Worm (Caenorhabditis elegans) whole organism, young adult: ENCODE data around the gene R02D5.9.

Source experiments
- C06A6.2 ChIP-seq: fragments of 200-800 bp; sonication (Bioruptor generic); conservative IDR thresholded peaks from 2 replicates; pipeline ENCODE4 v1.3.6; 2022; ENCODE audit warnings: missing genetic modification characterization, missing compliant biosample characterization
- F33H1.4 ChIP-seq: fragments of 200-800 bp; sonication (Bioruptor generic); IDR thresholded peaks from 2 replicates; pipeline ENCODE4 v1.3.6; 2022; ENCODE audit warnings: missing genetic modification reagents, missing genetic modification characterization, missing compliant biosample characterization
- F37B4.10 ChIP-seq: fragments of 200-800 bp; sonication (Bioruptor generic); IDR thresholded peaks from 2 replicates; pipeline ENCODE4 v1.3.6; 2022; ENCODE audit warnings: missing genetic modification characterization, missing compliant biosample characterization
- F55B11.4 ChIP-seq: sonication (generic microtip); optimal IDR thresholded peaks from 2 replicates; lab custom pipeline; 2016; ENCODE audit warnings: missing compliant biosample characterization, missing genetic modification characterization, borderline replicate concordance; ENCODE audit not compliant: insufficient read depth
- F57C9.4 ChIP-seq: sonication (generic microtip); optimal IDR thresholded peaks from 2 replicates; lab custom pipeline; 2017; ENCODE audit warnings: mild to moderate bottlenecking, missing genetic modification characterization, missing compliant biosample characterization
- K12H6.12 ChIP-seq: fragments of 200-800 bp; sonication (Bioruptor generic); optimal IDR thresholded peaks from 2 replicates; lab custom pipeline; 2018; ENCODE audit warnings: mild to moderate bottlenecking, missing genetic modification characterization, missing compliant biosample characterization
- Y53G8AR.9 ChIP-seq: fragments of 200-800 bp; sonication (Bioruptor generic); conservative IDR thresholded peaks from 2 replicates; pipeline ENCODE4 v1.3.6; 2022; ENCODE audit warnings: missing genetic modification reagents, missing genetic modification characterization, missing compliant biosample characterization
- cebp-1 ChIP-seq, 2 experiments: fragments of 200-800 bp in 1 of 2; sonication (Bioruptor generic) in 1 of 2; sonication (generic microtip) in 1 of 2; IDR thresholded peaks in 1 of 2; optimal IDR thresholded peaks in 1 of 2; 2 replicates each; pipeline versions ENCODE4 v1.3.6 to Lab custom; 2017 to 2022; ENCODE audit warnings: missing compliant biosample characterization in 2 of 2, missing genetic modification characterization in 2 of 2, mild to moderate bottlenecking in 1 of 2, missing genetic modification reagents in 1 of 2, moderate library complexity in 1 of 2
- ceh-40 ChIP-seq: fragments of 200-800 bp; sonication (Bioruptor generic); IDR thresholded peaks from 2 replicates; pipeline ENCODE4 v1.3.6; 2022; ENCODE audit warnings: missing genetic modification characterization, missing compliant biosample characterization
- ceh-79 ChIP-seq: sonication (generic microtip); optimal IDR thresholded peaks from 2 replicates; lab custom pipeline; 2017; ENCODE audit warnings: mild to moderate bottlenecking, missing genetic modification characterization, missing compliant biosample characterization
- chd-7 ChIP-seq: sonication (generic microtip); optimal IDR thresholded peaks from 2 replicates; lab custom pipeline; 2016; ENCODE audit warnings: mild to moderate bottlenecking, missing genetic modification characterization, moderate library complexity, missing compliant biosample characterization
- dox-1 ChIP-seq: fragments of 200-800 bp; sonication (Bioruptor generic); IDR thresholded peaks from 2 replicates; pipeline ENCODE4 v1.3.6; 2022; ENCODE audit warnings: missing genetic modification reagents, missing genetic modification characterization, missing compliant biosample characterization
- dpff-1 ChIP-seq: sonication (generic microtip); optimal IDR thresholded peaks from 2 replicates; lab custom pipeline; 2017; ENCODE audit warnings: mild to moderate bottlenecking, missing genetic modification characterization, missing compliant biosample characterization
- dpl-1 ChIP-seq: fragments of 150-350 bp; optimal IDR thresholded peaks from 2 replicates; lab custom pipeline; 2014; ENCODE audit warnings: missing biosample characterization, missing genetic modification reagents, missing genetic modification characterization
- efl-1 ChIP-seq: fragments of 150-350 bp; optimal IDR thresholded peaks from 2 replicates; lab custom pipeline; 2014; ENCODE audit warnings: missing biosample characterization, missing genetic modification reagents, missing genetic modification characterization
- fkh-3 ChIP-seq: sonication (generic microtip); optimal IDR thresholded peaks from 2 replicates; lab custom pipeline; 2016; ENCODE audit warnings: mild to moderate bottlenecking, missing genetic modification characterization, missing compliant biosample characterization
- hmg-1.2 ChIP-seq: fragments of 200-800 bp; sonication (Bioruptor generic); IDR thresholded peaks from 2 replicates; pipeline ENCODE4 v1.3.6; 2022; ENCODE audit warnings: missing genetic modification reagents, missing genetic modification characterization, missing compliant biosample characterization
- hrde-1 ChIP-seq: sonication (generic microtip); optimal IDR thresholded peaks from 2 replicates; lab custom pipeline; 2016; ENCODE audit warnings: missing genetic modification characterization, mild to moderate bottlenecking, missing compliant biosample characterization, moderate library complexity, missing genotype, missing genetic modification reagents, borderline replicate concordance
- lag-1 ChIP-seq: fragments of 200-800 bp; sonication (Bioruptor generic); IDR thresholded peaks from 2 replicates; pipeline ENCODE4 v1.3.6; 2022; ENCODE audit warnings: missing genetic modification reagents, missing genetic modification characterization, missing compliant biosample characterization
- let-607 ChIP-seq, 2 experiments: fragments of 200-800 bp in 1 of 2; sonication (Bioruptor generic) in 1 of 2; sonication (generic microtip) in 1 of 2; optimal IDR thresholded peaks; 2 replicates each; lab custom pipeline; 2016 to 2018; ENCODE audit warnings: mild to moderate bottlenecking in 2 of 2, missing compliant biosample characterization in 2 of 2, missing genetic modification characterization in 2 of 2, moderate library complexity in 2 of 2, missing genotype in 1 of 2
- lin-26 ChIP-seq: fragments of 200-800 bp; sonication (Bioruptor generic); IDR thresholded peaks from 2 replicates; pipeline ENCODE4 v1.3.6; 2022; ENCODE audit warnings: missing genetic modification reagents, missing genetic modification characterization, missing compliant biosample characterization
- lin-35 ChIP-seq, 3 experiments: fragments of 150-350 bp in 2 of 3; sonication (generic microtip) in 1 of 3; optimal IDR thresholded peaks; 2 replicates each; lab custom pipeline; 2014 to 2018; ENCODE audit warnings: missing biosample characterization in 3 of 3, missing genetic modification characterization in 3 of 3, missing genetic modification reagents in 3 of 3
- mcd-1 ChIP-seq: fragments of 200-800 bp; sonication (Bioruptor generic); IDR thresholded peaks from 2 replicates; pipeline ENCODE4 v1.3.6; 2022; ENCODE audit warnings: missing genetic modification reagents, missing genetic modification characterization, missing compliant biosample characterization
- mel-28 ChIP-seq: sonication (generic microtip); optimal IDR thresholded peaks from 2 replicates; lab custom pipeline; 2016; ENCODE audit warnings: borderline replicate concordance, mild to moderate bottlenecking, missing genetic modification characterization, missing compliant biosample characterization
- mes-4 ChIP-seq: sonication (generic microtip); optimal IDR thresholded peaks from 2 replicates; lab custom pipeline; 2016; ENCODE audit warnings: missing genotype, missing genetic modification characterization, missing compliant biosample characterization
- nfyb-1 ChIP-seq: fragments of 200-800 bp; sonication (Bioruptor generic); IDR thresholded peaks from 2 replicates; pipeline ENCODE4 v1.3.6; 2022; ENCODE audit warnings: missing genetic modification reagents, missing genetic modification characterization, missing compliant biosample characterization
- nhr-80 ChIP-seq: sonication (generic microtip); optimal IDR thresholded peaks from 2 replicates; lab custom pipeline; 2016; ENCODE audit warnings: missing genetic modification characterization, missing compliant biosample characterization
- pbrm-1 ChIP-seq: fragments of 200-800 bp; sonication (Bioruptor generic); IDR thresholded peaks from 2 replicates; pipeline ENCODE4 v1.3.6; 2022; ENCODE audit warnings: missing genetic modification reagents, missing genetic modification characterization, missing compliant biosample characterization
- rpc-1 ChIP-seq, 2 experiments: fragments of 150-350 bp in 1 of 2; sonication (generic microtip) in 1 of 2; optimal IDR thresholded peaks; 2 replicates each; lab custom pipeline; 2014 to 2018; ENCODE audit warnings: missing biosample characterization in 1 of 2, missing genetic modification characterization in 1 of 2, missing genetic modification reagents in 1 of 2, missing genotype in 1 of 2
- snpc-3.4 ChIP-seq: sonication (generic microtip); optimal IDR thresholded peaks from 2 replicates; lab custom pipeline; 2017; ENCODE audit warnings: missing genetic modification characterization, mild to moderate bottlenecking, missing compliant biosample characterization, antibody characterized with exemption, moderate library complexity, missing genotype, missing genetic modification reagents
- sptf-2 ChIP-seq: fragments of 200-800 bp; sonication (Bioruptor generic); optimal IDR thresholded peaks from 2 replicates; lab custom pipeline; 2018; ENCODE audit warnings: mild to moderate bottlenecking, missing genetic modification characterization, missing compliant biosample characterization
- tlf-1 ChIP-seq: fragments of 200-800 bp; sonication (Bioruptor generic); optimal IDR thresholded peaks from 2 replicates; lab custom pipeline; 2018; ENCODE audit warnings: mild to moderate bottlenecking, missing genetic modification characterization, missing compliant biosample characterization
- zfh-2 ChIP-seq: fragments of 200-800 bp; sonication (Bioruptor generic); conservative IDR thresholded peaks from 2 replicates; pipeline ENCODE4 v1.3.6; 2022; ENCODE audit warnings: missing genetic modification reagents, missing genetic modification characterization, missing compliant biosample characterization
- ztf-25 ChIP-seq: fragments of 200-800 bp; sonication (Bioruptor generic); IDR thresholded peaks from 2 replicates; pipeline ENCODE4 v1.3.6; 2022; ENCODE audit warnings: missing genetic modification reagents, missing genetic modification characterization, missing compliant biosample characterization
- ztf-26 ChIP-seq: sonication (generic microtip); optimal IDR thresholded peaks from 2 replicates; lab custom pipeline; 2017; ENCODE audit warnings: missing genetic modification characterization, missing compliant biosample characterization

The R02D5.9 gene

DNA sequence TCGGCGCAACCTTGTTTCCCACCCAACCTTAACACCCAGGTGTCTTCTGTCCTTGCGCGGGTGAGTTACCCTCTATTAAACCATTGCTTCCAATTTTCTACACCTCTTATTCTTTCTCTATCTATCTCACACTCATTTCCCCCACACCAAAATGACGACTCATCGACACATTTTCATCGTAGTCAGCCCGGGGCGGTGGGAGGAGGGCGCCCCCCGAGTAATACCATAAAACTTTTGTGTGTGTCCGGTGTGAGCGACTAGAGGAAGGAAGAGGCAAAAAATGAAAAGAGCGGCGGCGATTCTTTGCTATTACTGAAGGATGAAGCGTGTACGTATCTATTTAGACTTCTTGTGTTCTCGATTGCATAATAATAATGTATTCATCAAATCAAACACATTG is 6.1 kb downstream of the R02D5.9 start:
- TF ChIP-seq zfh-2 (GFP tag; lab: Robert Waterston, UW) (peak; percentile 37; the same call in 1 of the 2 replicates), dox-1 (GFP tag; lab: Robert Waterston, UW) (0 out of 2 replicates have a peak, but pooled peaks have one; percentile 15), lin-26 (no peak), nhr-80 (peak; percentile 43)

DNA sequence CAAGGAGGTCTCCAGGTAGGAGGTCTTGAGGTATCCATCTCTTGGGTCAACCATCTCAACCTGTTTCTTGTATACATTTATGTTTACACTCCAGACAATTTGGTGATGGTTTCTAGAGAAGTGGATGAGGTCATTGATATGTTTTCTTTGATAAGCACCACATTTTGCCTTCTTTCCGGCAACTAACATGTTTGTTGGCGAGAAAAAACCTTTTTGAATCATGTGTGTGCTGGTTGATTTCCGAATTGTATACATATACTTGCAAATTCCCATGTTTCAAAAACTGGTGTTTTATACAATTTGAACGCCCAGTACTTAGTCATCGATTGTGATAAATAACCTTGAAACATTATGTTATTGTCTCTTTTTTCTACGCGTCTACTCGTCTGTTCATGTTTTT is 6.8 kb downstream of the R02D5.9 start:
- TF ChIP-seq nfyb-1 (GFP tag; lab: Robert Waterston, UW) (no peak), mes-4 (tag; lab: Kevin White, UChicago) (no peak), mcd-1 (GFP tag; lab: Robert Waterston, UW) (no peak), efl-1 (no peak), sptf-2 (no peak), hrde-1 (tag; lab: Kevin White, UChicago) (no peak), ztf-26 (tag; lab: Kevin White, UChicago) (no peak), chd-7 (tag; lab: Kevin White, UChicago) (no peak)

DNA sequence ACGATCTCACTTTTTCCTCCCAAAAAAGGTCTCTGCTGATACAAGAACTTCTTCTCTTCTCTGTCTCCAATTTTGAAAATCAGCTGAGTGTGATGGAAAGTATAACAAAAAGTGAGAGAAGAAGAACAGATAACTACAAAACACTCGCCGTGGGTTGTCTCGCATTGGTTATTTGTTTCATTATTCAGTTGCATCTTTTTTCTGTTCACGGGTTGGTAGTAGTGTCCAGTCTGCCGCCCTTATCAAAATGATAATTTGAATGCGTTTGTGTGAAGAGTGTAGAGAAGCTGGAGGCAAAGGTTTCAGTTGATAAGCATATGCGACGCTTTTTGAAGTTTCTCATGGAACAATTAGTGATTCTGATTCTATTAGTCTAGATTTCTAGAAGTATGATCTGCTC is 7.9 kb downstream of the R02D5.9 start:
- TF ChIP-seq ceh-40 (GFP tag; lab: Robert Waterston, UW) (no peak), cebp-1 (GFP tag; IDR thresholded peaks at IDR 0.05; lab: Robert Waterston, UW) (no peak), cebp-1 (tag; optimal IDR thresholded peaks at IDR 0.05; lab: Kevin White, UChicago) (peak; percentile 37), let-607 (tag; optimal IDR thresholded peaks at IDR 0.05; lab: Kevin White, UChicago) (no peak), lin-35 (GFP tag; optimal IDR thresholded peaks at IDR 0.05; lab: Kevin White, UChicago) (no peak), F57C9.4 (tag; lab: Kevin White, UChicago) (no peak), lag-1 (GFP tag; lab: Robert Waterston, UW) (no peak), dox-1 (GFP tag; lab: Robert Waterston, UW) (0 out of 2 replicates have a peak, but pooled peaks have one; percentile 43), F55B11.4 (tag; lab: Kevin White, UChicago) (no peak), rpc-1 (optimal IDR thresholded peaks at IDR 0.05; lab: Kevin White, UChicago) (no peak), rpc-1 (tag; optimal IDR thresholded peaks at IDR 0.05; lab: Kevin White, UChicago) (no peak), dpff-1 (no peak), tlf-1 (GFP tag; lab: Kevin White, UChicago) (no peak), snpc-3.4 (tag; lab: Kevin White, UChicago) (no peak), K12H6.12 (tag; lab: Kevin White, UChicago) (no peak), dpl-1 (GFP tag; lab: Kevin White, UChicago) (no peak), sptf-2 (no peak), ztf-25 (GFP tag; lab: Robert Waterston, UW) (no peak), nhr-80 (peak; percentile 91), mes-4 (tag; lab: Kevin White, UChicago) (no peak), Y53G8AR.9 (no peak)
- TF ChIP-seq, all 124 proteins: peak for 3

DNA sequence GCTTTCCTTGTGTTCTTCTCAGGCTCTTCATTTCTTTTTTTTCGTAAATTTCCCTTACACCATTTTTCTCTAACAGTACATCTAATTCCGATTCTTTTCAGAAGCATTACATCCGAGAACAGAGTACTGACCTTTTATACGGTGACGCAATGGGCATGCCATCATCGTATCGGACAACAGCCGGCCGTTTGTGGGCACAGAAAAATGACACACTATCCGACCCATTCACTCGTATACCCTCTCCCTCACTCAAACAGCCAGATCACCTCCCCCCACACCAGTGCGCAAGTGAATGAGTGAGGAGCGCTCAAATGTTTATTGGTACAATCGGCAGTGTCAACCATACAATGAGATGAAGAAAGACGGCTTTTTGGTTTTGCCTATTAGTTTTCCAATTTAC is 9.8 kb downstream of the R02D5.9 start, which contains the start of gene R02D5.24:
Gene R02D5.24, plus strand, starts transcription at position 205 of the 400 bp plus-strand sequence.
- TF ChIP-seq F37B4.10 (0 out of 2 replicates have a peak, but pooled peaks have one; percentile 40), F33H1.4 (no peak)

DNA sequence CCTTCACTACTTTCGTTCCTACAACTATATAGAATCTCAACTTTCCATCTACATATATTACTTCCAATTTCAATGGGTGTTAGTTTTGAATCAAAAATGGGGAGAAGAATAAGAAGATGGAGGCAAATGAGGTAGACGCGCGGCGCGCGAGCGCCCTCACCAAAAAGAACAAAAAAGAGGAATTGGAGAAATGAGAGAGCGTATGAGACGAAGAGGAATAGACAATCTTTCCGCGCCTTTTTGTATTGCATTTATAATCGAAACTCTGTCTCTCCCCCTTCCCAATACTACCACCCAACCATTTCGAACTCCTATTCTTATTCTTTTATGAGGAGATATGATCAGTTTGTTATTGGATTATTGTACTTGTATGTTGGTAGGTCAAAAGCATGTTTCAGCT is 10.4 kb downstream of the R02D5.9 start:
- TF ChIP-seq ceh-79 (tag; lab: Kevin White, UChicago), result no peak
- TF ChIP-seq hmg-1.2 (GFP tag; lab: Robert Waterston, UW), result peak; percentile 71
- no peak for TF ChIP-seq fkh-3 (tag; lab: Kevin White, UChicago)
- TF ChIP-seq C06A6.2, result no peak
- no peak for TF ChIP-seq pbrm-1 (GFP tag; lab: Robert Waterston, UW)
- TF ChIP-seq efl-1, result peak; percentile 14
- TF ChIP-seq mel-28, result no peak
- TF ChIP-seq cebp-1 (GFP tag; IDR thresholded peaks at IDR 0.05; lab: Robert Waterston, UW), result no peak
- no peak for TF ChIP-seq cebp-1 (tag; optimal IDR thresholded peaks at IDR 0.05; lab: Kevin White, UChicago)
